Worm (Caenorhabditis elegans) whole organism, L1 larva: ENCODE results near the gene srw-22.

Source experiments
- ama-1 ChIP-seq: fragments of 150-350 bp; optimal IDR thresholded peaks from 2 replicates; lab custom pipeline; 2014
- nhr-76 ChIP-seq: sonication (generic microtip); optimal IDR thresholded peaks from 2 replicates; lab custom pipeline; 2017; ENCODE audit warnings: missing biosample characterization, missing genetic modification characterization
- unc-62 ChIP-seq: fragments of 150-350 bp; optimal IDR thresholded peaks from 2 replicates; lab custom pipeline; 2014; ENCODE audit warnings: missing biosample characterization, missing genetic modification reagents, missing genetic modification characterization

DNA sequence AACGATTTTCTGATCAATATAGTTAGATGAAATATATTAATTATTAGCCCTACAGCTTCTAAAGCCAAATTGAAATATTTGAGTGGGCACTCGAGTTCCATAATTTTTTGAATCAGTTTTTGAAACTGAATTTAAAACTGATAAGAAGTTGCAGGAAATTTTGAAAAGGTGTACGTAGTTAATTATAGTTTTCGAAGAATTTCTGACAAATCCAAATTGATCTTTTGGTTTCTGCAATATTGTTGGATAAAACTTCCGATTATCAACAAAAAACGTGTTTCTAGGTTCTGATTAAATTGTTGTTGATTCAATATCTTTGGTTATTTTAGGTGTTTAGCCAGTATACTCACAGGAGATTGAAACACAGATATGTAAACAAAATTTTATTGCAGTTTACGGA, 38.3 kb downstream of the srw-22 start, which contains the start of gene T26H8.4:
- TF ChIP-seq nhr-76 (no peak), ama-1 (lab: Kevin White, UChicago) (no peak), unc-62 (no peak)
